Worm (Caenorhabditis elegans): ENCODE data around the gene rpl-10.

DNA sequence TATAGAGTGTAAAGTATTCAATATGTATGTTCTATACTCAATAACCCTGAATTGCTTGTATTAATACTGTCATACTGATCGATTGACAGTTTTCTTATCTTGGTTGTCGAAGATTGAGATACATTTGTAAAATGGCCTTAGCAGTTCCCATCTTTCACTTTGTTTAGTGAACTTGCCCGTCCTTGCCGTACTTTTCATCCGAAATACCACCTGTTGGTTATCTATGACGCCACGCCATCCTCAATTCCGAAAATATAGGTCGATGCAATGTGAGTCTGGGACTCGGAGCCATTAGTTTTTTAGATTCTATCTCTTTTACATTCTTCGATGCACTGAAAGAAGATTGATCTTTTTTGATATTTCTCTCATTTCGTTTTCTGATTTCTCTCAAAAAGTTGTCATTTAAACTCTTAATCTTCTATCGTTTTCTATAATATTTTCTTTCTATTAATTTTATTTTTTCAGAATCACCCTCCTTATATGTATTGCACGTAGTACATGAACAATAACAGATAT, 14.1 kb upstream of the rpl-10 start, which contains the start of gene ulp-4:
- no peak for TF ChIP-seq ama-1 (optimal IDR thresholded peaks at IDR 0.05)
- no peak for TF ChIP-seq tbx-37 (GFP tag; conservative IDR thresholded peaks at IDR 0.05)
- TF ChIP-seq hmbx-1 (tag; optimal IDR thresholded peaks at IDR 0.05) = no peak
- TF ChIP-seq ets-7 (tag; optimal IDR thresholded peaks at IDR 0.05) = no peak
- TF ChIP-seq B0310.2 (tag; optimal IDR thresholded peaks at IDR 0.05) = no peak
- no peak for TF ChIP-seq hnd-1 (tag; optimal IDR thresholded peaks at IDR 0.05)
- TF ChIP-seq flt-1 (GFP tag; IDR thresholded peaks at IDR 0.05) = no peak
- TF ChIP-seq sea-1 (GFP tag; conservative IDR thresholded peaks at IDR 0.05) = no peak
- TF ChIP-seq ceh-13 (GFP tag; optimal IDR thresholded peaks at IDR 0.05) = no peak
- TF ChIP-seq tra-4 (tag; optimal IDR thresholded peaks at IDR 0.05) = no peak
- TF ChIP-seq scrt-1 (GFP tag; IDR thresholded peaks at IDR 0.05) = no peak
- no peak for TF ChIP-seq F13C5.2 (tag; optimal IDR thresholded peaks at IDR 0.05)
- TF ChIP-seq ceh-36 (tag; optimal IDR thresholded peaks at IDR 0.05) = no peak
- no peak for TF ChIP-seq pes-1 (GFP tag; IDR thresholded peaks at IDR 0.05)

Data from whole organism, early embryonic.